In the genomic region with DNA sequence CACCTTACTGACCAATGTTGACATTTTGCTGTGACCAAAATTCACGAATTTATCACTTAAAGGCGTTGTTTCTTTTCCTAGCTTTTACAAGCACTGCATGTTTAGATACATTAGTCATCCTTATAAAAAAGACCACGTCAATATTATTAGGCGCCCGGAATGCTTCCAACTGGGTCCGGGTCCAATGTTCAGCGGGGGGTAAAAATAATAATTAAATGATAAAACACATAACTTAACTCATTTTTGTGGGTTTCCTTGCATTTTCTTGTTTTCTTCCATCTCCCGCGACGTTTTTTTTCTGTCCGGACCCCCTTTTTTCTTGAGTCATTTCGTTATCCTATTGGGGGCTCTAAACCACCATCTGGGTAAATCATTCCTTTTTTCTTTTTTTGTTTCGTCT, we compare ENCODE assay signal across 2 worm cellular contexts.
TF ChIP-seq lines count a peak whose summit lies in the region.

No protein-coding gene starts in this region.

TF ChIP-seq in whole organism, L1 larva, 84 proteins besides CTCF, POLR2A, EP300 and RAD21:
- TF ChIP-seq ceh-90 (tag; optimal IDR thresholded peaks at IDR 0.05; lab: Kevin White, UChicago) (no peak), ces-1 (GFP tag; optimal IDR thresholded peaks at IDR 0.05; lab: Kevin White, UChicago) (no peak), lin-15B (tag; optimal IDR thresholded peaks at IDR 0.05; lab: Kevin White, UChicago) (no peak), lin-14 (GFP tag; optimal IDR thresholded peaks at IDR 0.05; lab: Kevin White, UChicago) (peak; percentile 16)

TF ChIP-seq in whole organism, L4 larva, 104 proteins besides CTCF, POLR2A, EP300 and RAD21:
- TF ChIP-seq aha-1 (tag; lab: Kevin White, UChicago), result peak; percentile 91
- TF ChIP-seq mxl-3 (GFP tag; optimal IDR thresholded peaks at IDR 0.05; lab: Kevin White, UChicago), result no peak
